Worm (Caenorhabditis elegans) whole organism, young adult: ENCODE results near the gene fbxa-182.

Experiments
- B0035.1 ChIP-seq: sonication (generic microtip); optimal IDR thresholded peaks from 2 replicates; lab custom pipeline; 2016; ENCODE audit warnings: missing genetic modification characterization, mild to moderate bottlenecking, missing compliant biosample characterization, missing genotype, missing genetic modification reagents
- F10E7.11 ChIP-seq: sonication (generic microtip); optimal IDR thresholded peaks from 2 replicates; lab custom pipeline; 2017; ENCODE audit warnings: mild to moderate bottlenecking, missing genetic modification characterization, moderate library complexity, missing compliant biosample characterization
- Y56A3A.18 ChIP-seq: fragments of 200-800 bp; sonication (Bioruptor generic); IDR thresholded peaks from 2 replicates; pipeline ENCODE4 v1.3.6; 2022; ENCODE audit warnings: missing genetic modification reagents, missing genetic modification characterization, missing compliant biosample characterization
- Y95B8A.8 ChIP-seq: fragments of 200-800 bp; sonication (Bioruptor generic); IDR thresholded peaks from 2 replicates; pipeline ENCODE4 v1.3.6; 2022; ENCODE audit warnings: missing genetic modification reagents, missing genetic modification characterization, missing compliant biosample characterization
- ama-1 ChIP-seq, 3 experiments: fragments of 150-350 bp in 1 of 3; sonication (generic microtip) in 2 of 3; optimal IDR thresholded peaks; 2 replicates each; lab custom pipeline; 2014 to 2018; ENCODE audit warnings: missing biosample characterization in 2 of 3, missing genetic modification characterization in 2 of 3, missing genetic modification reagents in 2 of 3
- ceh-40 ChIP-seq: fragments of 200-800 bp; sonication (Bioruptor generic); IDR thresholded peaks from 2 replicates; pipeline ENCODE4 v1.3.6; 2022; ENCODE audit warnings: missing genetic modification characterization, missing compliant biosample characterization
- egrh-3 ChIP-seq: fragments of 200-800 bp; sonication (Bioruptor generic); IDR thresholded peaks from 2 replicates; pipeline ENCODE4 v1.3.6; 2022; ENCODE audit warnings: missing genetic modification reagents, missing genetic modification characterization, missing compliant biosample characterization
- hmg-1.2 ChIP-seq: fragments of 200-800 bp; sonication (Bioruptor generic); IDR thresholded peaks from 2 replicates; pipeline ENCODE4 v1.3.6; 2022; ENCODE audit warnings: missing genetic modification reagents, missing genetic modification characterization, missing compliant biosample characterization
- hmg-20 ChIP-seq: fragments of 200-800 bp; sonication (Bioruptor generic); IDR thresholded peaks from 2 replicates; pipeline ENCODE4 v1.3.6; 2022; ENCODE audit warnings: missing genetic modification reagents, missing genetic modification characterization, missing compliant biosample characterization
- nfya-1 ChIP-seq: sonication (generic microtip); optimal IDR thresholded peaks from 2 replicates; lab custom pipeline; 2017; ENCODE audit warnings: antibody characterized with exemption, missing compliant biosample characterization, missing genetic modification characterization, borderline replicate concordance; ENCODE audit not compliant: insufficient read depth
- nhr-120 ChIP-seq: fragments of 200-800 bp; sonication (Bioruptor generic); IDR thresholded peaks from 2 replicates; pipeline ENCODE4 v1.3.6; 2022; ENCODE audit warnings: missing genetic modification characterization, missing compliant biosample characterization
- unc-62 ChIP-seq: fragments of 150-350 bp; optimal IDR thresholded peaks from 2 replicates; lab custom pipeline; 2014; ENCODE audit warnings: missing biosample characterization, missing genetic modification reagents, missing genetic modification characterization
- ztf-25 ChIP-seq: fragments of 200-800 bp; sonication (Bioruptor generic); IDR thresholded peaks from 2 replicates; pipeline ENCODE4 v1.3.6; 2022; ENCODE audit warnings: missing genetic modification reagents, missing genetic modification characterization, missing compliant biosample characterization

DNA sequence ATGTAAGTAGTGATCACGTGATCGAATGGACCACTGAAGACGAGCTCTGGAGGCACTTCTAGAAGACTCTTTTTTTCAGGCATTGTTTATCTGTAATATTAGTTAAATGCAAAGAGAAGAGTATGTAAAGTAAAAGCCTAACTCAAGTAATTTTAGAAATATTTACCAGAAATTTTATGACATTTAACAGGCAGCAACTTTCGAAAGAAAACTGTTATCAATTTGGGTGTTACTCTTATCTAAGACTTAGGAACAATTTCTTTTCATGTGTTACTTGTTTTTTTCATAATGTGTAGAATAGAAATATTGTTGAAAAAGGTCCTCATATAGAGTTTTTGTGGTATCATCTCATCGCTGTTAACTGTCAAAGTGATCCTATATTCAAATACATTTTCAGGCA is 5.3 kb upstream of the fbxa-182 start, which contains the start of the genes F42G2.5 and F42G2.7:
- TF ChIP-seq ama-1 (optimal IDR thresholded peaks at IDR 0.05; lab: Kevin White, UChicago) (no peak), ama-1 (GFP tag; optimal IDR thresholded peaks at IDR 0.05; lab: Kevin White, UChicago) (no peak), unc-62 (GFP tag; lab: Kevin White, UChicago) (no peak), nhr-120 (GFP tag; lab: Robert Waterston, UW) (no peak), egrh-3 (GFP tag; lab: Robert Waterston, UW) (no peak), Y56A3A.18 (GFP tag; lab: Robert Waterston, UW) (no peak), F10E7.11 (no peak), B0035.1 (tag; lab: Kevin White, UChicago) (no peak), ztf-25 (GFP tag; lab: Robert Waterston, UW) (no peak), hmg-1.2 (GFP tag; lab: Robert Waterston, UW) (no peak), nfya-1 (no peak), Y95B8A.8 (no peak), hmg-20 (no peak), ceh-40 (GFP tag; lab: Robert Waterston, UW) (no peak)
